Fruit fly (Drosophila melanogaster) whole organism, wandering third instar larva: ENCODE data around the gene mag.
A peak's percentile ranks its signal among the peaks of the same experiment; 100 is the strongest.
"Not testable (repeated sequence)": the region's sequence is repeated elsewhere in the genome, so short reads cannot be mapped to it uniquely, and the experiment has no call there.

Source experiments
- Abd-B ChIP-seq: fragments of >200 bp; optimal IDR thresholded peaks from 2 replicates; lab custom pipeline; 2017; ENCODE audit warnings: missing biosample characterization, missing genetic modification characterization
- CG32264 ChIP-seq: fragments of 200-800 bp; sonication (Bioruptor generic); optimal IDR thresholded peaks from 2 replicates; lab custom pipeline; 2016; ENCODE audit warnings: missing biosample characterization, missing genetic modification characterization
- CG9705 ChIP-seq: fragments of 200-800 bp; sonication (Bioruptor generic); optimal IDR thresholded peaks from 2 replicates; lab custom pipeline; 2018; ENCODE audit warnings: missing biosample characterization, mild to moderate bottlenecking, missing genetic modification characterization
- CrebA ChIP-seq: fragments of 200-800 bp; sonication (Bioruptor generic); optimal IDR thresholded peaks from 2 replicates; lab custom pipeline; 2016; ENCODE audit warnings: missing biosample characterization, mild to moderate bottlenecking, missing genetic modification characterization, borderline replicate concordance
- Dfd ChIP-seq: fragments of >200 bp; optimal IDR thresholded peaks from 2 replicates; lab custom pipeline; 2017; ENCODE audit warnings: missing biosample characterization, missing genetic modification characterization
- Dif ChIP-seq: fragments of 200-275, 200-300 bp; sonication (Bioruptor generic); optimal IDR thresholded peaks from 2 replicates; lab custom pipeline; 2018; ENCODE audit warnings: missing biosample characterization, missing genetic modification characterization; ENCODE audit not compliant: partially characterized antibody
- GATAd ChIP-seq: sonication (Bioruptor generic); optimal IDR thresholded peaks from 2 replicates; lab custom pipeline; 2016; ENCODE audit warnings: missing biosample characterization, missing genetic modification characterization
- HLH106 ChIP-seq: fragments of 200-800 bp; optimal IDR thresholded peaks from 3 replicates; lab custom pipeline; 2019; ENCODE audit warnings: missing biosample characterization, mild to moderate bottlenecking, missing genetic modification characterization, moderate library complexity
- Hr83 ChIP-seq: fragments of 200-300 bp; sonication (Bioruptor generic); optimal IDR thresholded peaks from 2 replicates; lab custom pipeline; 2016; ENCODE audit warnings: missing biosample characterization, mild to moderate bottlenecking, missing genetic modification characterization, moderate library complexity; ENCODE audit not compliant: poor library complexity, severe bottlenecking
- Jra ChIP-seq: sonication (Bioruptor generic); optimal IDR thresholded peaks from 2 replicates; lab custom pipeline; 2016; ENCODE audit warnings: missing biosample characterization, missing genetic modification characterization
- Mio ChIP-seq: sonication (Bioruptor generic); optimal IDR thresholded peaks from 2 replicates; lab custom pipeline; 2016; ENCODE audit warnings: missing biosample characterization, missing genetic modification characterization
- Myc ChIP-seq: fragments of >200 bp; optimal IDR thresholded peaks from 2 replicates; lab custom pipeline; 2017
- Rel ChIP-seq, 2 experiments: fragments of 200-800 bp; sonication (Bioruptor generic) in 1 of 2; optimal IDR thresholded peaks; 2 replicates in 1 of 2; 3 replicates in 1 of 2; lab custom pipeline; 2016 to 2019; ENCODE audit warnings: mild to moderate bottlenecking in 2 of 2, missing biosample characterization in 2 of 2, missing genetic modification characterization in 2 of 2, moderate library complexity in 1 of 2
- Vsx2 ChIP-seq: fragments of 200-300, 225-300 bp; sonication (Bioruptor generic); optimal IDR thresholded peaks from 2 replicates; lab custom pipeline; 2018; ENCODE audit warnings: missing biosample characterization, missing genetic modification characterization; ENCODE audit not compliant: partially characterized antibody
- dl ChIP-seq, 2 experiments: fragments of 175-275, 200-275 bp in 1 of 2; fragments of 200-275 bp in 1 of 2; sonication (Bioruptor generic); optimal IDR thresholded peaks; lab custom pipeline; 2018; ENCODE audit warnings: mild to moderate bottlenecking in 2 of 2, missing biosample characterization in 2 of 2, missing genetic modification characterization in 2 of 2, moderate library complexity in 2 of 2; ENCODE audit not compliant: partially characterized antibody in 2 of 2, insufficient read depth in 1 of 2
- dmrt93B ChIP-seq: fragments of 200-800 bp; sonication (Bioruptor generic); optimal IDR thresholded peaks from 2 replicates; lab custom pipeline; 2018; ENCODE audit warnings: missing biosample characterization, mild to moderate bottlenecking, missing genetic modification characterization
- foxo ChIP-seq, 2 experiments: fragments of 200-800 bp; sonication (Bioruptor generic); optimal IDR thresholded peaks; 2 replicates in 1 of 2; 3 replicates in 1 of 2; lab custom pipeline; 2016 to 2017; ENCODE audit warnings: missing biosample characterization in 2 of 2, missing genetic modification characterization in 2 of 2
- fru ChIP-seq: fragments of 200-800 bp; sonication (Bioruptor generic); optimal IDR thresholded peaks from 3 replicates; lab custom pipeline; 2016; ENCODE audit warnings: missing biosample characterization, mild to moderate bottlenecking, missing genetic modification characterization
- h ChIP-seq: fragments of 200-800 bp; sonication (Bioruptor generic); optimal IDR thresholded peaks from 3 replicates; lab custom pipeline; 2016; ENCODE audit warnings: missing biosample characterization, mild to moderate bottlenecking, missing genetic modification characterization
- lola ChIP-seq: fragments of >200 bp; optimal IDR thresholded peaks from 2 replicates; lab custom pipeline; 2017; ENCODE audit warnings: missing biosample characterization, missing genetic modification characterization
- psq ChIP-seq: fragments of 200-800 bp; sonication (Bioruptor generic); optimal IDR thresholded peaks from 3 replicates; lab custom pipeline; 2017; ENCODE audit warnings: missing biosample characterization, mild to moderate bottlenecking, missing genetic modification characterization, moderate library complexity
- rgr ChIP-seq: fragments of 200-800 bp; sonication (Bioruptor generic); optimal IDR thresholded peaks from 3 replicates; lab custom pipeline; 2016; ENCODE audit warnings: missing biosample characterization, mild to moderate bottlenecking, missing genetic modification characterization
- sv ChIP-seq: fragments of 200-800 bp; sonication (Bioruptor generic); optimal IDR thresholded peaks from 3 replicates; lab custom pipeline; 2016; ENCODE audit warnings: missing biosample characterization, missing genetic modification characterization
- woc ChIP-seq: sonication (Bioruptor generic); optimal IDR thresholded peaks from 2 replicates; lab custom pipeline; 2016; ENCODE audit warnings: missing biosample characterization, mild to moderate bottlenecking, missing genetic modification characterization

The mag gene

dm6 chr3L:20494262-20494601, 33.7 kb downstream of the mag start:
- TF ChIP-seq HLH106 (tag; lab: Kevin White, UChicago) (no peak), psq (GFP tag; lab: Kevin White, UChicago) (no peak), sv (GFP tag; lab: Kevin White, UChicago) (no peak), Myc (lab: Kevin White, UChicago) (no peak), Dfd (no peak), Mio (no peak), Jra (GFP tag; lab: Kevin White, UChicago) (no peak), foxo (GFP tag; optimal IDR thresholded peaks at IDR 0.05; lab: Kevin White, UChicago) (no peak), GATAd (GFP tag; lab: Kevin White, UChicago) (no peak), lola (GFP tag; lab: Kevin White, UChicago) (no peak), Dif (GFP tag; lab: Kevin White, UChicago) (no peak)

dm6 chr3L:20494780-20495591, 34.5 kb downstream of the mag start, which contains the start of gene ZnT77C:
Gene ZnT77C, minus strand, starts transcription at chr3L:20494921.
- no peak for TF ChIP-seq Abd-B (GFP tag; lab: Kevin White, UChicago)
- TF ChIP-seq Rel (GFP tag; optimal IDR thresholded peaks at IDR 0.05; lab: Kevin White, UChicago), result no peak
- TF ChIP-seq Rel (tag; optimal IDR thresholded peaks at IDR 0.05; lab: Kevin White, UChicago), result peak; percentile 31

dm6 chr3L:20497124-20497996, 36.9 kb downstream of the mag start, which contains the start of gene CG32425:
Gene CG32425, plus strand, starts transcription at chr3L:20497323.
- TF ChIP-seq Abd-B (GFP tag; lab: Kevin White, UChicago) (no peak), psq (GFP tag; lab: Kevin White, UChicago) (peak; percentile 67), HLH106 (tag; lab: Kevin White, UChicago) (peak; percentile 4), fru (GFP tag; lab: Kevin White, UChicago) (peak; percentile 25), rgr (no peak), Myc (lab: Kevin White, UChicago) (peak; percentile 18), Rel (GFP tag; optimal IDR thresholded peaks at IDR 0.05; lab: Kevin White, UChicago) (no peak), Rel (tag; optimal IDR thresholded peaks at IDR 0.05; lab: Kevin White, UChicago) (peak; percentile 8), foxo (GFP tag; optimal IDR thresholded peaks at IDR 0.05; lab: Kevin White, UChicago) (peak in 1 of 2 experiments; percentile 37), Dif (GFP tag; lab: Kevin White, UChicago) (no peak), h (peak; percentile 24), CG9705 (GFP tag; lab: Kevin White, UChicago) (no peak)

dm6 chr3L:20498204-20498603, 37.7 kb downstream of the mag start:
- TF ChIP-seq Dfd, result peak; percentile 87
- no peak for TF ChIP-seq dl (GFP tag; optimal IDR thresholded peaks at IDR 0.05; lab: Kevin White, UChicago; ENCODE audit: insufficient read depth in 1 of 2, partially characterized antibody in 2 of 2)

dm6 chr3L:20499536-20499935, 39.1 kb downstream of the mag start, which contains the start of gene CG18281:
Gene CG18281, plus strand, starts transcription at chr3L:20499836.
- not testable (repeated sequence) for TF ChIP-seq Hr83; lola (GFP tag; lab: Kevin White, UChicago); Vsx2 (GFP tag; lab: Kevin White, UChicago)

- TF ChIP-seq Hr83 (no peak), CG32264 (GFP tag; lab: Kevin White, UChicago) (no peak), CrebA (GFP tag; lab: Kevin White, UChicago) (no peak), Vsx2 (GFP tag; lab: Kevin White, UChicago) (no peak), sv (GFP tag; lab: Kevin White, UChicago) (no peak), dmrt93B (GFP tag; lab: Kevin White, UChicago) (no peak), foxo (GFP tag; optimal IDR thresholded peaks at IDR 0.05; lab: Kevin White, UChicago) (no peak), GATAd (GFP tag; lab: Kevin White, UChicago) (no peak), woc (GFP tag; lab: Kevin White, UChicago) (no peak), Abd-B (GFP tag; lab: Kevin White, UChicago) (no peak)
These were observed 42.8 kb downstream of the mag start for dm6 chr3L:20503256-20503655.
